Fruit fly (Drosophila melanogaster) whole organism, prepupa: ENCODE measurements around the gene NT1.

Source experiments
- CG16779 ChIP-seq: fragments of 200-800 bp; sonication (Bioruptor generic); optimal IDR thresholded peaks from 3 replicates; lab custom pipeline; 2017; ENCODE audit warnings: missing biosample characterization, mild to moderate bottlenecking, missing genetic modification characterization
- CG34406 ChIP-seq: fragments of 200-800 bp; sonication (Bioruptor generic); optimal IDR thresholded peaks from 3 replicates; lab custom pipeline; 2016; ENCODE audit warnings: missing biosample characterization, missing genetic modification characterization
- Sox15 ChIP-seq: fragments of 200-800 bp; sonication (Bioruptor generic); optimal IDR thresholded peaks from 3 replicates; lab custom pipeline; 2016; ENCODE audit warnings: missing biosample characterization, missing genetic modification characterization

- TF ChIP-seq CG16779 (tag; lab: Kevin White, UChicago): no peak
- TF ChIP-seq CG34406 (GFP tag; lab: Kevin White, UChicago): no peak
- TF ChIP-seq Sox15: no peak
These were observed 13.6 kb upstream of the NT1 start for dm6 chr3L:4521809-4522208.
